Fruit fly (Drosophila melanogaster): ENCODE data around the gene CycT.

Gene CycT

DNA sequence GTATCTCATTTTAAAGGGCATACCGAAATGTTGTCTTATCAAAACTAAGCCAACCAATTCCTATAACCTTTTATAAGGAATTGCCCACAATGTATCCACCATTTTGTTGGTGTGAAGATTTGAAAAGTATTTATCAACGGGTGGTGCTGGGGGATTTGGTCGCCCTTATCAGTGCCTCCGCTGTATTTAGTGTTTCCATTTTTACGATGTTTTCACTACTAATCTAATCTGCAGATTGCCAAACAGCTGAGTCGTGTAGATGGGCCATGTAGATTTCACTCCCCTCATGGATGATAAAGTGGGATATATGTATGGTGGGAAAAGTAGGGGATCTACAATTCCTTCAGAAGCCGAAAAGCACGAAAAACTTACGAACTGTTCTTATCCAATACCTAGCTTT is 26.2 kb downstream of the CycT start (continued):
- TF ChIP-seq Lpt (GFP tag; optimal IDR thresholded peaks at IDR 0.05), result no peak
- TF ChIP-seq CG14710 (tag; optimal IDR thresholded peaks at IDR 0.05), result no peak
- TF ChIP-seq Lhr (GFP tag; optimal IDR thresholded peaks at IDR 0.05), result no peak
- no peak for TF ChIP-seq CG9876 (GFP tag; optimal IDR thresholded peaks at IDR 0.05)
- TF ChIP-seq gsb (GFP tag; IDR thresholded peaks at IDR 0.05), result no peak
- TF ChIP-seq CG15479 (GFP tag; optimal IDR thresholded peaks at IDR 0.05), result peak; percentile 40
- TF ChIP-seq Drgx (GFP tag; IDR thresholded peaks at IDR 0.05), result no peak
- TF ChIP-seq CG7357 (GFP tag; IDR thresholded peaks at IDR 0.05), result no peak
- no peak for TF ChIP-seq Sox102F (GFP tag; optimal IDR thresholded peaks at IDR 0.05)
- TF ChIP-seq pan (optimal IDR thresholded peaks at IDR 0.05), result no peak
- TF ChIP-seq pan (GFP tag; optimal IDR thresholded peaks at IDR 0.05 in 1 of 2, IDR thresholded peaks at IDR 0.05 in 1 of 2), result no peak
- TF ChIP-seq Elba2 (GFP tag; optimal IDR thresholded peaks at IDR 0.05), result no peak
- no peak for TF ChIP-seq CG3163 (GFP tag; optimal IDR thresholded peaks at IDR 0.05)
- TF ChIP-seq shn (GFP tag; optimal IDR thresholded peaks at IDR 0.05), result no peak
- no peak for TF ChIP-seq Xbp1 (GFP tag; optimal IDR thresholded peaks at IDR 0.05)
- no peak for TF ChIP-seq HmgD (GFP tag; optimal IDR thresholded peaks at IDR 0.05)
- TF ChIP-seq fd3F (GFP tag; optimal IDR thresholded peaks at IDR 0.05), result no peak
- TF ChIP-seq CG9215 (GFP tag; IDR thresholded peaks at IDR 0.05), result no peak
- TF ChIP-seq lab (GFP tag; optimal IDR thresholded peaks at IDR 0.05), result peak; percentile 27
- TF ChIP-seq CG34224 (GFP tag; IDR thresholded peaks at IDR 0.05; ENCODE audit: partially characterized antibody), result no peak
- no peak for TF ChIP-seq kay (GFP tag; optimal IDR thresholded peaks at IDR 0.05)
- TF ChIP-seq CG4854 (GFP tag; optimal IDR thresholded peaks at IDR 0.05), result no peak
- no peak for TF ChIP-seq CG32772 (GFP tag; IDR thresholded peaks at IDR 0.05)
- no peak for TF ChIP-seq CG8290 (GFP tag; optimal IDR thresholded peaks at IDR 0.05)
- peak in 1 of 2 experiments; percentile 35 for TF ChIP-seq CG8290 (tag; optimal IDR thresholded peaks at IDR 0.05)
- TF ChIP-seq org-1 (GFP tag; optimal IDR thresholded peaks at IDR 0.05), result no peak
- TF ChIP-seq pros (GFP tag; optimal IDR thresholded peaks at IDR 0.05), result peak; percentile 16
- TF ChIP-seq HLHmδ (GFP tag; optimal IDR thresholded peaks at IDR 0.05), result peak; percentile 26
- TF ChIP-seq Hmr (GFP tag; optimal IDR thresholded peaks at IDR 0.05), result peak; percentile 5
- no peak for TF ChIP-seq CG13624 (GFP tag; optimal IDR thresholded peaks at IDR 0.05)
- TF ChIP-seq phol (tag; optimal IDR thresholded peaks at IDR 0.05), result no peak
- no peak for TF ChIP-seq CG7372 (GFP tag; IDR thresholded peaks at IDR 0.05)
- TF ChIP-seq row (GFP tag; IDR thresholded peaks at IDR 0.05), result no peak
- TF ChIP-seq sna (GFP tag; IDR thresholded peaks at IDR 0.05; ENCODE audit: partially characterized antibody), result no peak
- TF ChIP-seq Gug (GFP tag; IDR thresholded peaks at IDR 0.05), result no peak
- TF ChIP-seq run (tag; optimal IDR thresholded peaks at IDR 0.05), result no peak
- TF ChIP-seq Nf-YA (GFP tag; IDR thresholded peaks at IDR 0.05), result no peak
- no peak for TF ChIP-seq ab (GFP tag; optimal IDR thresholded peaks at IDR 0.05)
- no peak for TF ChIP-seq cwo (GFP tag; optimal IDR thresholded peaks at IDR 0.05)
- TF ChIP-seq Nf-YB (GFP tag; optimal IDR thresholded peaks at IDR 0.05), result no peak
- no peak for TF ChIP-seq CG10654 (GFP tag; optimal IDR thresholded peaks at IDR 0.05)
- peak; percentile 63 for TF ChIP-seq CG10543 (GFP tag; optimal IDR thresholded peaks at IDR 0.05)
- TF ChIP-seq Atf6 (GFP tag; IDR thresholded peaks at IDR 0.05), result no peak
- no peak for TF ChIP-seq her (GFP tag; optimal IDR thresholded peaks at IDR 0.05)
- TF ChIP-seq Camta (GFP tag; optimal IDR thresholded peaks at IDR 0.05), result no peak
- TF ChIP-seq YL-1 (GFP tag; optimal IDR thresholded peaks at IDR 0.05), result no peak
- TF ChIP-seq Dfd (GFP tag; optimal IDR thresholded peaks at IDR 0.05), result no peak
- no peak for TF ChIP-seq scrt (GFP tag; optimal IDR thresholded peaks at IDR 0.05)
- no peak for TF ChIP-seq ken (GFP tag; IDR thresholded peaks at IDR 0.05)
- TF ChIP-seq Nf-YC (tag; optimal IDR thresholded peaks at IDR 0.05), result peak; percentile 18
- TF ChIP-seq exex (tag; optimal IDR thresholded peaks at IDR 0.05), result peak; percentile 96
- TF ChIP-seq CG4820 (GFP tag; optimal IDR thresholded peaks at IDR 0.05), result no peak
- TF ChIP-seq CG15514 (GFP tag; optimal IDR thresholded peaks at IDR 0.05), result peak; percentile 34
